Worm (Caenorhabditis elegans) whole organism, mixed stage, embryonic: ENCODE results near the gene F23F1.5.

Experiments
- ces-1 ChIP-seq: fragments of 150-350 bp; optimal IDR thresholded peaks from 2 replicates; lab custom pipeline; 2014; ENCODE audit warnings: missing biosample characterization, missing genetic modification reagents, missing genetic modification characterization
- elt-3 ChIP-seq: fragments of 150-350 bp; optimal IDR thresholded peaks from 2 replicates; lab custom pipeline; 2014; ENCODE audit warnings: missing biosample characterization, missing genetic modification characterization
- lin-13 ChIP-seq: fragments of 150-350 bp; optimal IDR thresholded peaks from 2 replicates; lab custom pipeline; 2014; ENCODE audit warnings: missing biosample characterization, missing genetic modification characterization
- lsy-2 ChIP-seq: fragments of 150-350 bp; optimal IDR thresholded peaks from 2 replicates; lab custom pipeline; 2014; ENCODE audit warnings: missing biosample characterization, missing genetic modification characterization
- nhr-12 ChIP-seq: fragments of 150-350 bp; optimal IDR thresholded peaks from 2 replicates; lab custom pipeline; 2014; ENCODE audit warnings: missing biosample characterization, missing genetic modification characterization
- nhr-237 ChIP-seq: fragments of 150-350 bp; optimal IDR thresholded peaks from 2 replicates; lab custom pipeline; 2014; ENCODE audit warnings: missing biosample characterization, missing genetic modification characterization
- nhr-28 ChIP-seq: fragments of 150-350 bp; optimal IDR thresholded peaks from 2 replicates; lab custom pipeline; 2014; ENCODE audit warnings: missing biosample characterization, missing genetic modification characterization
- nhr-76 ChIP-seq: sonication (generic microtip); optimal IDR thresholded peaks from 2 replicates; lab custom pipeline; 2017; ENCODE audit warnings: missing biosample characterization, missing genetic modification characterization
- pha-4 ChIP-seq: fragments of 150-350 bp; optimal IDR thresholded peaks from 2 replicates; lab custom pipeline; 2018; ENCODE audit warnings: missing biosample characterization, missing genetic modification reagents, missing genetic modification characterization
- snpc-4 ChIP-seq: fragments of 150-350 bp; optimal IDR thresholded peaks from 2 replicates; lab custom pipeline; 2014; ENCODE audit warnings: missing biosample characterization, missing genetic modification characterization
- unc-62 ChIP-seq: fragments of 150-350 bp; optimal IDR thresholded peaks from 2 replicates; lab custom pipeline; 2014; ENCODE audit warnings: missing biosample characterization, missing genetic modification reagents, missing genetic modification characterization

ce11 chrII:1334-1898 is 30.0 kb downstream of the F23F1.5 start, which contains the start of gene 2L52.1:
- TF ChIP-seq nhr-12 (tag; lab: Kevin White, UChicago) (no peak), unc-62 (GFP tag; lab: Kevin White, UChicago) (peak; percentile 46), nhr-76 (tag; lab: Kevin White, UChicago) (no peak), lsy-2 (tag; lab: Kevin White, UChicago) (no peak), nhr-237 (tag; lab: Kevin White, UChicago) (no peak), elt-3 (tag; lab: Kevin White, UChicago) (no peak), snpc-4 (tag; lab: Kevin White, UChicago) (no peak), pha-4 (tag; lab: Kevin White, UChicago) (no peak), nhr-28 (tag; lab: Kevin White, UChicago) (no peak), lin-13 (tag; lab: Kevin White, UChicago) (no peak), ces-1 (GFP tag; lab: Kevin White, UChicago) (peak; percentile 33)
